Worm (Caenorhabditis elegans): Measurements from ENCODE around the gene sru-3.

Gene sru-3

DNA sequence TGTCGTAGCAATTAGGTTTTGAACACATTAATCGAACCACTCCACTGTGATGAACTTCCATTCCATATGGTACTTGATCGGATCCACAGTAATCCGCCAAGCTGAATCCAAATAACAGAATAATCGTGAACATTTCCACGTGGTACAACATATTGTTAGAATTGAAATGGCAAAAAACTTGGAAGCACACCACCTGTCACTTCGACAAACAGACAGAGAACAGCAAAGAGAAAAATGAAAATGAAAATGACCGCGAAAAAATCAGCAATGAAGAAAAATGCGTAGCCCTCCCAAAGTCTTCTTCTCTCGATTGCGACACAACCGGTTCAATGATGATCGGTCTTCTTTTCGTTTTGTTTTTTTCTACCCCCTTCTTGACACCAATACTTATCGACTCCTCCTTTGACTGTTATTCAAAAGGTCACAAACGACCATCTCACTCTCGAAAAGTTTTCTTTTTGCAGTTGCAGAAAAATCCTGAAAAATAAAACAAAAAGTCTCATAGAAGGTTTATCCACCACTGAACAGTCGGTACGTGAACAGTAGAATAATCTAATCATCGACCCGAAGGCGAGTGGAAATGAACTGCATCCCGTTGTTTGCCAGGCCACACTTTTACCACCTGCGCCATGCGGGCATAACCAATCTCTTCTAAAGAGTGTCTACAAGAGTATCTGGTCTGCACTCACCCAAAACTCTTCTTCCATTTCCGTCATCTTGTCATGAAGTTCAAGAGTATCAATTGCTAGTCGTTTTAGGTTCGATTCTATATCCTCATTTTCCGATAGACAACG lies 19.1 kb upstream of the sru-3 start, which contains the start of gene wrt-3:
Gene wrt-3, minus strand, starts transcription at position 322 of the 794 bp plus-strand sequence.
- TF ChIP-seq cog-1 (tag; optimal IDR thresholded peaks at IDR 0.05) (peak; percentile 58), med-1 (GFP tag; optimal IDR thresholded peaks at IDR 0.05; ENCODE audit: insufficient read depth) (peak; percentile 89), T22C8.4 (GFP tag; IDR thresholded peaks at IDR 0.05) (peak; percentile 95), tab-1 (GFP tag; IDR thresholded peaks at IDR 0.05) (peak; percentile 98), klf-2 (GFP tag; conservative IDR thresholded peaks at IDR 0.05) (no peak; the same call in 1 of the 2 replicates), ztf-29 (GFP tag; IDR thresholded peaks at IDR 0.05) (no peak; the same call in 1 of the 2 replicates), ztf-23 (GFP tag; IDR thresholded peaks at IDR 0.05) (peak; percentile 96), flt-1 (GFP tag; IDR thresholded peaks at IDR 0.05) (peak; percentile 99), ref-1 (GFP tag; conservative IDR thresholded peaks at IDR 0.05) (peak; percentile 95)

ce11 chrIV:9480936-9481335 lies 15.5 kb upstream of the sru-3 start, which contains the start of gene cng-3:
cng-3 (minus strand) TSS chrIV:9481037.
- TF ChIP-seq ref-1 (GFP tag; conservative IDR thresholded peaks at IDR 0.05) (no peak), med-1 (GFP tag; optimal IDR thresholded peaks at IDR 0.05; ENCODE audit: insufficient read depth) (no peak), ztf-29 (GFP tag; IDR thresholded peaks at IDR 0.05) (no peak)

ce11 chrIV:9485040-9485439 lies 11.4 kb upstream of the sru-3 start, which contains the start of gene gadr-2:
gadr-2 (minus strand) TSS chrIV:9485140.
- TF ChIP-seq ref-1 (GFP tag; conservative IDR thresholded peaks at IDR 0.05) (no peak), ztf-29 (GFP tag; IDR thresholded peaks at IDR 0.05) (no peak), med-1 (GFP tag; optimal IDR thresholded peaks at IDR 0.05; ENCODE audit: insufficient read depth) (no peak), klf-2 (GFP tag; conservative IDR thresholded peaks at IDR 0.05) (no peak), flt-1 (GFP tag; IDR thresholded peaks at IDR 0.05) (no peak), ztf-23 (GFP tag; IDR thresholded peaks at IDR 0.05) (no peak), T22C8.4 (GFP tag; IDR thresholded peaks at IDR 0.05) (no peak), cog-1 (tag; optimal IDR thresholded peaks at IDR 0.05) (no peak), tab-1 (GFP tag; IDR thresholded peaks at IDR 0.05) (no peak)

DNA sequence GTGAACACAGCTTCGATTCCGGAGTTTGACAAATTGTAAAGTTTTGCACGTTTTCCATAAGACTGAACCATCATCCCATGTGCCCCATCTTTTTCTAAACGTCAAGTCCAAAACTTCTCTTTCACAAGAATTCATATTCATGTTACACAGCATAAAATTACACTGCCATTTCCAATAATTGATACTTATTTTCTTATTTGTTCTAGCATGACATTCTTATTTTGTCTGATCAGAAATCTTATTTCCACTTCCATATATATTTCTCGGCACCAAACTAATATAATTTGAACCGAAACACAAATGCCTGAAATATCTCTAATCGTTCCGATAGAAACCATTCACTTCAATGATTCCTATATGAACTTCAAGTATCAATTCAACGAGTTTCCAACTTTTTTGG lies 10.4 kb upstream of the sru-3 start, which contains the start of gene sru-2:
Gene sru-2, plus strand, starts transcription at position 301 of the 400 bp plus-strand sequence.
- TF ChIP-seq med-1 (GFP tag; optimal IDR thresholded peaks at IDR 0.05; ENCODE audit: insufficient read depth): no peak

DNA sequence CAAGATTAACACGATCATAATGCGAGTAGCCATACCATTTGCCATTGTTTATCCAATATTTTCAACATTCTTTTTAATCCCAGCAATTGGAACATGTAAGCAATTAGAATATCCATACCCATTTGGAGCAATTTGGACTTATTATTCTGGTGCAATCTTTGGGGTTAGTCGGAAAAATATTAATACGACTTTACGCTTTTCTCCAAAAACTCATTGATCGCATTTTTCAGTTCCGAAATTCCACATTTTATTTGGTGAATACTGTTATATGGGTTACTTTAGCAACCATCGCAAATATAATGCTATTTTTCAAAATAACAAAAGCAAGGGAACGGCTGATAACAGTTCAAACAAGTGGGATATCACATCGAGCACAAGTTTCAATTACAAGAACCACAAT lies 9.6 kb upstream of the sru-3 start:
- TF ChIP-seq cog-1 (tag; optimal IDR thresholded peaks at IDR 0.05) (no peak), ref-1 (GFP tag; conservative IDR thresholded peaks at IDR 0.05) (no peak), tab-1 (GFP tag; IDR thresholded peaks at IDR 0.05) (no peak), T22C8.4 (GFP tag; IDR thresholded peaks at IDR 0.05) (no peak), klf-2 (GFP tag; conservative IDR thresholded peaks at IDR 0.05) (no peak), med-1 (GFP tag; optimal IDR thresholded peaks at IDR 0.05; ENCODE audit: insufficient read depth) (no peak), flt-1 (GFP tag; IDR thresholded peaks at IDR 0.05) (no peak), ztf-29 (GFP tag; IDR thresholded peaks at IDR 0.05) (no peak), ztf-23 (GFP tag; IDR thresholded peaks at IDR 0.05) (no peak)

- no peak for TF ChIP-seq klf-2 (GFP tag; conservative IDR thresholded peaks at IDR 0.05)
- no peak for TF ChIP-seq ztf-29 (GFP tag; IDR thresholded peaks at IDR 0.05)
- no peak for TF ChIP-seq T22C8.4 (GFP tag; IDR thresholded peaks at IDR 0.05)
- no peak for TF ChIP-seq ref-1 (GFP tag; conservative IDR thresholded peaks at IDR 0.05)
- TF ChIP-seq ztf-23 (GFP tag; IDR thresholded peaks at IDR 0.05): no peak
- no peak for TF ChIP-seq cog-1 (tag; optimal IDR thresholded peaks at IDR 0.05)
- TF ChIP-seq tab-1 (GFP tag; IDR thresholded peaks at IDR 0.05): no peak
- no peak for TF ChIP-seq flt-1 (GFP tag; IDR thresholded peaks at IDR 0.05)
- no peak for TF ChIP-seq med-1 (GFP tag; optimal IDR thresholded peaks at IDR 0.05; ENCODE audit: insufficient read depth)
Observed at ce11 chrIV:9488315-9488714, 8.1 kb upstream of the sru-3 start, which contains the start of gene sru-1. sru-1 (plus strand) TSS chrIV:9488615.

DNA sequence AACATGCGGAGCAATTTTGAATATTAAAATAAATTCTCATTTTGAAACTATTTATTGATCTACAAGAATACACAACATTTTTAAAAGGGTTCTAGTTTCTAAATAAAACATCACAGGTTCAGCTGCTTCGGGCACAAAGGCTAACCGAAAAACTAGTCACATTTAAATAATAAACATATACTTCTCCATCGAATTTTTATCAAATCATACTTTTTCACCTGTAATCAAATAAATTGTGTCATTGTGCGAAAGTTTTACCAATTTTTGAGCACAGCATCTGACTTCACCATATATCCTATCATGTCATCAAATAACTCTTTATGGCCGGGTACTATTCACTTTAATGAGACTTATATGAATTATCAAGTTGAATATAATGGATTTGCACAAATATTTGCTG lies 6.1 kb upstream of the sru-3 start, which contains the start of gene sru-6:
Gene sru-6, plus strand, starts transcription at position 301 of the 400 bp plus-strand sequence.
- TF ChIP-seq flt-1 (GFP tag; IDR thresholded peaks at IDR 0.05): no peak
- no peak for TF ChIP-seq cog-1 (tag; optimal IDR thresholded peaks at IDR 0.05)
- no peak for TF ChIP-seq ztf-23 (GFP tag; IDR thresholded peaks at IDR 0.05)
- no peak for TF ChIP-seq T22C8.4 (GFP tag; IDR thresholded peaks at IDR 0.05)
- no peak for TF ChIP-seq ztf-29 (GFP tag; IDR thresholded peaks at IDR 0.05)
- no peak for TF ChIP-seq ref-1 (GFP tag; conservative IDR thresholded peaks at IDR 0.05)

ce11 chrIV:9498088-9498487 lies 1.7 kb downstream of the sru-3 start, which contains the start of gene sru-4:
sru-4 (plus strand) TSS chrIV:9498388.
- TF ChIP-seq flt-1 (GFP tag; IDR thresholded peaks at IDR 0.05): no peak
- TF ChIP-seq klf-2 (GFP tag; conservative IDR thresholded peaks at IDR 0.05): no peak

DNA sequence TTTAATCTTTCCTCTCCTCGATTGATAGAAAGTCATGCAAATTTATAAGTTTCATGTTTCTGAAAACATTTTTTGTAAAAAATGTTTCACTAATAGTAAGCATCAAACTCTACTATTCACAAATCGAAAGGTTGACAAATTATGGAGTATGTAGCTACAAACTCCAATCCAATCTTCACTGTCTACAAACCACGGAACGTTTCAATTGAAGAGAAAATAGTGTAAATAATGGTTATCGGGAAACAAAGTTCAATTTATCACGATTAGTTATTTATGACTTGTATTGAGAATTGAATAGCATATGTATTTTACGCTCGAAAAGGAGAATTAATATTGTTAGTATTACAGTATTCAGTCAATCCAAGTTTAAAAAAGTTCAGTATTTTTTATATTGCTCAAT lies 3.2 kb downstream of the sru-3 start:
- TF ChIP-seq tab-1 (GFP tag; IDR thresholded peaks at IDR 0.05) (no peak), ztf-23 (GFP tag; IDR thresholded peaks at IDR 0.05) (no peak), ztf-29 (GFP tag; IDR thresholded peaks at IDR 0.05) (no peak), flt-1 (GFP tag; IDR thresholded peaks at IDR 0.05) (no peak), ref-1 (GFP tag; conservative IDR thresholded peaks at IDR 0.05) (no peak), T22C8.4 (GFP tag; IDR thresholded peaks at IDR 0.05) (no peak), cog-1 (tag; optimal IDR thresholded peaks at IDR 0.05) (no peak), klf-2 (GFP tag; conservative IDR thresholded peaks at IDR 0.05) (no peak), med-1 (GFP tag; optimal IDR thresholded peaks at IDR 0.05; ENCODE audit: insufficient read depth) (no peak)

- no peak for TF ChIP-seq flt-1 (GFP tag; IDR thresholded peaks at IDR 0.05)
- no peak for TF ChIP-seq med-1 (GFP tag; optimal IDR thresholded peaks at IDR 0.05; ENCODE audit: insufficient read depth)
- no peak for TF ChIP-seq T22C8.4 (GFP tag; IDR thresholded peaks at IDR 0.05)
- TF ChIP-seq klf-2 (GFP tag; conservative IDR thresholded peaks at IDR 0.05): no peak
- no peak for TF ChIP-seq ref-1 (GFP tag; conservative IDR thresholded peaks at IDR 0.05)
- no peak for TF ChIP-seq ztf-29 (GFP tag; IDR thresholded peaks at IDR 0.05)
Observed at ce11 chrIV:9500100-9500499, 3.7 kb downstream of the sru-3 start, which contains the start of gene ugt-21. ugt-21 (plus strand) TSS chrIV:9500311.

Data from whole organism, midembryonic.